Fruit fly (Drosophila melanogaster): ENCODE results near the gene CG6664.

- TF ChIP-seq Eip78C (GFP tag): peak; percentile 43
- TF ChIP-seq CG6808 (GFP tag; optimal IDR thresholded peaks at IDR 0.05): no peak
- no peak for TF ChIP-seq CG15336 (GFP tag; IDR thresholded peaks at IDR 0.05)
- no peak for TF ChIP-seq Blimp-1 (GFP tag; optimal IDR thresholded peaks at IDR 0.05)
- TF ChIP-seq Smox (GFP tag; optimal IDR thresholded peaks at IDR 0.05): no peak
- no peak for TF ChIP-seq Sox15 (GFP tag; optimal IDR thresholded peaks at IDR 0.05)
- TF ChIP-seq CG10669 (GFP tag; optimal IDR thresholded peaks at IDR 0.05): no peak
- TF ChIP-seq Lpt (GFP tag; optimal IDR thresholded peaks at IDR 0.05): no peak
- no peak for TF ChIP-seq Ets96B (tag; optimal IDR thresholded peaks at IDR 0.05)
- TF ChIP-seq CG3032 (tag; optimal IDR thresholded peaks at IDR 0.05): no peak
- TF ChIP-seq CG4318 (GFP tag; optimal IDR thresholded peaks at IDR 0.05): no peak
- TF ChIP-seq dac (GFP tag; optimal IDR thresholded peaks at IDR 0.05): no peak
- no peak for TF ChIP-seq CG16779 (tag; optimal IDR thresholded peaks at IDR 0.05)
Observed at dm6 chr3L:16984042-16984441, 31.9 kb downstream of the CG6664 start.

All from whole organism, prepupa.